Fruit fly (Drosophila melanogaster): Measurements from ENCODE around the gene Dci.

Dci gene

dm6 chr3L:851061-851460 is at the start of gene Dci (continued):
- TF ChIP-seq HLH3B (GFP tag; IDR thresholded peaks at IDR 0.05) (peak; percentile 59; the same call in 1 of the 2 replicates), crp (GFP tag; optimal IDR thresholded peaks at IDR 0.05) (peak in 1 of 2 experiments; percentile 7), hth (optimal IDR thresholded peaks at IDR 0.05) (no peak), unc-4 (GFP tag; IDR thresholded peaks at IDR 0.05; ENCODE audit: partially characterized antibody) (peak; percentile 82), NC2α (GFP tag; optimal IDR thresholded peaks at IDR 0.05) (no peak), seq (GFP tag; IDR thresholded peaks at IDR 0.05) (peak; percentile 57), pzg (GFP tag; optimal IDR thresholded peaks at IDR 0.05) (peak; percentile 59), Chrac-16 (GFP tag; optimal IDR thresholded peaks at IDR 0.05) (peak; percentile 81), jing (GFP tag; optimal IDR thresholded peaks at IDR 0.05) (peak; percentile 52), ato (GFP tag; IDR thresholded peaks at IDR 0.05; ENCODE audit: partially characterized antibody) (0 out of 2 replicates have a peak, but pooled peaks have one; percentile 41), disco-r (GFP tag; optimal IDR thresholded peaks at IDR 0.05) (no peak), vvl (GFP tag; IDR thresholded peaks at IDR 0.05) (peak; percentile 82), Ssrp (tag; optimal IDR thresholded peaks at IDR 0.05) (peak; percentile 67), ind (GFP tag; optimal IDR thresholded peaks at IDR 0.05) (peak; percentile 80), CG8290 (GFP tag; optimal IDR thresholded peaks at IDR 0.05) (no peak), CG8290 (tag; optimal IDR thresholded peaks at IDR 0.05) (no peak), scrt (GFP tag; optimal IDR thresholded peaks at IDR 0.05) (no peak), Lhr (GFP tag; optimal IDR thresholded peaks at IDR 0.05) (peak; percentile 27), slbo (GFP tag; IDR thresholded peaks at IDR 0.05) (peak; percentile 93), CG18262 (tag; optimal IDR thresholded peaks at IDR 0.05) (no peak), CG17568 (GFP tag; optimal IDR thresholded peaks at IDR 0.05) (no peak), lbe (GFP tag; optimal IDR thresholded peaks at IDR 0.05) (no peak), CG16815 (GFP tag; optimal IDR thresholded peaks at IDR 0.05) (peak; percentile 45), CG34224 (GFP tag; IDR thresholded peaks at IDR 0.05; ENCODE audit: partially characterized antibody) (peak; percentile 89), chn (GFP tag; optimal IDR thresholded peaks at IDR 0.05) (peak; percentile 77), D (optimal IDR thresholded peaks at IDR 0.05) (no peak), D (GFP tag; optimal IDR thresholded peaks at IDR 0.05) (peak; percentile 60), CG12071 (GFP tag; optimal IDR thresholded peaks at IDR 0.05) (no peak), Fer3 (tag; optimal IDR thresholded peaks at IDR 0.05) (no peak), PHDP (tag; optimal IDR thresholded peaks at IDR 0.05) (no peak), CG8944 (GFP tag; optimal IDR thresholded peaks at IDR 0.05) (peak; percentile 54), CG18764 (GFP tag; optimal IDR thresholded peaks at IDR 0.05) (peak; percentile 48), toy (GFP tag; IDR thresholded peaks at IDR 0.05) (no peak), NFAT (GFP tag; IDR thresholded peaks at IDR 0.05) (peak; percentile 68), CG9609 (GFP tag; optimal IDR thresholded peaks at IDR 0.05) (peak; percentile 59), Atf-2 (GFP tag; optimal IDR thresholded peaks at IDR 0.05) (peak; percentile 39), CG17912 (GFP tag; optimal IDR thresholded peaks at IDR 0.05) (no peak), CG12744 (GFP tag; optimal IDR thresholded peaks at IDR 0.05) (peak; percentile 38), mld (GFP tag; IDR thresholded peaks at IDR 0.05; ENCODE audit: partially characterized antibody) (no peak; the same call in 2 of the 3 replicates), MTF-1 (GFP tag; optimal IDR thresholded peaks at IDR 0.05; ENCODE audit: borderline replicate concordance) (no peak), Sox100B (GFP tag; optimal IDR thresholded peaks at IDR 0.05) (no peak), Taf1 (GFP tag; IDR thresholded peaks at IDR 0.05) (peak; percentile 50; the same call in 1 of the 2 replicates), Bteb2 (GFP tag; optimal IDR thresholded peaks at IDR 0.05) (peak; percentile 59), CG3407 (GFP tag; optimal IDR thresholded peaks at IDR 0.05) (peak; percentile 29), crol (GFP tag; IDR thresholded peaks at IDR 0.05) (no peak), Ada2b (GFP tag; IDR thresholded peaks at IDR 0.05) (peak; percentile 84), da (GFP tag; optimal IDR thresholded peaks at IDR 0.05) (peak; percentile 20), Doc3 (GFP tag; IDR thresholded peaks at IDR 0.05; ENCODE audit: partially characterized antibody) (peak; percentile 92), CG18619 (GFP tag; optimal IDR thresholded peaks at IDR 0.05) (peak; percentile 28), tup (GFP tag; optimal IDR thresholded peaks at IDR 0.05) (peak; percentile 63), CG31224 (GFP tag; IDR thresholded peaks at IDR 0.05) (peak; percentile 60; the same call in 1 of the 2 replicates)

Measured in whole organism, embryonic.